Worm (Caenorhabditis elegans) whole organism, L4 larva: ENCODE measurements around the gene ric-8.

Source experiments
- ZK337.2 ChIP-seq: fragments of 200-800 bp; sonication (Bioruptor generic); IDR thresholded peaks from 2 replicates; pipeline ENCODE4 v1.3.6; 2022; ENCODE audit warnings: missing genetic modification reagents, missing genetic modification characterization, missing compliant biosample characterization
- aha-1 ChIP-seq: fragments of 150-350 bp; peaks from one replicate; lab custom pipeline; 2014; ENCODE audit warnings: missing biosample characterization, missing genetic modification characterization
- ceh-28 ChIP-seq: fragments of 150-350 bp; optimal IDR thresholded peaks from 2 replicates; lab custom pipeline; 2014; ENCODE audit warnings: missing biosample characterization, missing genetic modification reagents, missing genetic modification characterization
- ces-1 ChIP-seq: fragments of 150-350 bp; sonication (generic microtip); optimal IDR thresholded peaks from 4 replicates; lab custom pipeline; 2014; ENCODE audit warnings: missing biosample characterization, missing genetic modification reagents, missing genetic modification characterization
- daf-19 ChIP-seq: fragments of 200-800 bp; sonication (Bioruptor generic); conservative IDR thresholded peaks from 2 replicates; pipeline ENCODE4 v1.3.6; 2022; ENCODE audit warnings: missing genetic modification characterization, missing compliant biosample characterization
- hmg-1.1 ChIP-seq: fragments of 200-800 bp; sonication (Bioruptor generic); IDR thresholded peaks from 2 replicates; pipeline ENCODE4 v1.3.6; 2022; ENCODE audit warnings: missing genetic modification reagents, missing genetic modification characterization, missing compliant biosample characterization
- lin-1 ChIP-seq: fragments of 200-800 bp; sonication (Bioruptor generic); IDR thresholded peaks from 2 replicates; pipeline ENCODE4 v1.3.6; 2022; ENCODE audit warnings: missing genetic modification reagents, missing genetic modification characterization, missing compliant biosample characterization
- lin-15B ChIP-seq: fragments of 150-350 bp; sonication (generic microtip); optimal IDR thresholded peaks from 3 replicates; lab custom pipeline; 2014; ENCODE audit warnings: missing biosample characterization, missing genetic modification characterization
- nhr-102 ChIP-seq: sonication (generic microtip); optimal IDR thresholded peaks from 2 replicates; lab custom pipeline; 2016; ENCODE audit warnings: mild to moderate bottlenecking, missing genetic modification characterization, moderate library complexity, missing compliant biosample characterization
- php-3 ChIP-seq: fragments of 200-800 bp; sonication (Bioruptor generic); IDR thresholded peaks from 2 replicates; pipeline ENCODE4 v1.3.6; 2022; ENCODE audit warnings: missing genetic modification reagents, missing genetic modification characterization, missing compliant biosample characterization
- pqm-1 ChIP-seq: sonication (generic microtip); optimal IDR thresholded peaks from 2 replicates; lab custom pipeline; 2017; ENCODE audit warnings: missing biosample characterization, missing genetic modification characterization
- set-16 ChIP-seq: fragments of 200-800 bp; sonication (Bioruptor generic); IDR thresholded peaks from 2 replicates; pipeline ENCODE4 v1.3.6; 2022; ENCODE audit warnings: missing genetic modification reagents, missing genetic modification characterization, missing compliant biosample characterization
- vab-7 ChIP-seq: fragments of 200-800 bp; sonication (Bioruptor generic); IDR thresholded peaks from 2 replicates; pipeline ENCODE4 v1.3.6; 2022; ENCODE audit warnings: missing genetic modification reagents, missing genetic modification characterization, missing compliant biosample characterization

ric-8 gene

ce11 chrIV:2680281-2680680, 37.5 kb downstream of the ric-8 start:
- TF ChIP-seq hmg-1.1 (no peak), ZK337.2 (GFP tag; lab: Robert Waterston, UW) (no peak), php-3 (GFP tag; lab: Robert Waterston, UW) (no peak), lin-1 (GFP tag; lab: Robert Waterston, UW) (no peak), lin-15B (tag; lab: Kevin White, UChicago) (no peak), ceh-28 (tag; lab: Kevin White, UChicago) (peak; percentile 94), pqm-1 (tag; lab: Kevin White, UChicago) (no peak), vab-7 (GFP tag; lab: Robert Waterston, UW) (no peak), ces-1 (GFP tag; lab: Kevin White, UChicago) (no peak), aha-1 (tag; lab: Kevin White, UChicago) (peak; percentile 42)

ce11 chrIV:2688716-2689307, 46.0 kb downstream of the ric-8 start, which contains the start of gene egrh-3:
Gene egrh-3, minus strand, starts transcription at chrIV:2688766.
- no peak for TF ChIP-seq daf-19 (GFP tag; lab: Robert Waterston, UW)
- TF ChIP-seq nhr-102 = no peak
- no peak for TF ChIP-seq ces-1 (GFP tag; lab: Kevin White, UChicago)
- peak; percentile 97 for TF ChIP-seq set-16 (GFP tag; lab: Robert Waterston, UW)
